Worm (Caenorhabditis elegans): Measurements from ENCODE around the gene nop-1.

DNA sequence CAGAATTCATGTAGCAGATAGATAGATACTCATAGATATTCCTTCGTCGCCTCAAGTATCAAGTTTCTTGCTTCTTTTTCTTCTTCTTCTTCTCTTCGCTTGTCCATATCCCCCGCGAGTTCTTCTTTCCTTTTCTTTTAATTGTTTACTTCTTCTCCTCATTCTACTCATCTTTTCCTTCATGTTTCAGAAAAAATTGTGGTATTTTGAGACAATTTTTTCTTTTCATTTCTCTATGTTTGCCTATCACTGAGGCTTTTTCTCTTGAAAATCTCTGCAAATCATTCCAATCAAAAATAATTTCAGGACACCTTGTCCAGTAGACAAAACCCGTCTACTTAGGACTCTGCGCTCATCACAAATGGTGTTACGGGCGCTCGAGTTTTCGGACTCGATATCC lies 34.4 kb downstream of the nop-1 start, which contains the start of gene T04C9.1:
- TF ChIP-seq zag-1 (tag; optimal IDR thresholded peaks at IDR 0.05) (no peak), ztf-11 (tag; optimal IDR thresholded peaks at IDR 0.05) (no peak), nhr-11 (tag; optimal IDR thresholded peaks at IDR 0.05) (no peak), nhr-237 (tag; optimal IDR thresholded peaks at IDR 0.05) (no peak), lsy-2 (tag; optimal IDR thresholded peaks at IDR 0.05) (no peak), elt-1 (tag; optimal IDR thresholded peaks at IDR 0.05) (no peak), unc-39 (tag; optimal IDR thresholded peaks at IDR 0.05) (no peak), ztf-4 (tag; optimal IDR thresholded peaks at IDR 0.05) (no peak), elt-3 (tag; optimal IDR thresholded peaks at IDR 0.05) (no peak), lin-13 (GFP tag; optimal IDR thresholded peaks at IDR 0.05) (no peak), lin-39 (tag; optimal IDR thresholded peaks at IDR 0.05) (no peak), snpc-4 (tag; optimal IDR thresholded peaks at IDR 0.05) (no peak), mdl-1 (tag; optimal IDR thresholded peaks at IDR 0.05) (no peak)

Measured in whole organism, L2 larva.